Fruit fly (Drosophila melanogaster) whole organism, wandering third instar larva: ENCODE results near the gene rasp.

Experiments used
- Abd-B ChIP-seq: fragments of >200 bp; optimal IDR thresholded peaks from 2 replicates; lab custom pipeline; 2017; ENCODE audit warnings: missing biosample characterization, missing genetic modification characterization
- CG32264 ChIP-seq: fragments of 200-800 bp; sonication (Bioruptor generic); optimal IDR thresholded peaks from 2 replicates; lab custom pipeline; 2016; ENCODE audit warnings: missing biosample characterization, missing genetic modification characterization
- CG9705 ChIP-seq: fragments of 200-800 bp; sonication (Bioruptor generic); optimal IDR thresholded peaks from 2 replicates; lab custom pipeline; 2018; ENCODE audit warnings: missing biosample characterization, mild to moderate bottlenecking, missing genetic modification characterization
- CrebA ChIP-seq: fragments of 200-800 bp; sonication (Bioruptor generic); optimal IDR thresholded peaks from 2 replicates; lab custom pipeline; 2016; ENCODE audit warnings: missing biosample characterization, mild to moderate bottlenecking, missing genetic modification characterization, borderline replicate concordance
- Dfd ChIP-seq: fragments of >200 bp; optimal IDR thresholded peaks from 2 replicates; lab custom pipeline; 2017; ENCODE audit warnings: missing biosample characterization, missing genetic modification characterization
- Dif ChIP-seq: fragments of 200-275, 200-300 bp; sonication (Bioruptor generic); optimal IDR thresholded peaks from 2 replicates; lab custom pipeline; 2018; ENCODE audit warnings: missing biosample characterization, missing genetic modification characterization; ENCODE audit not compliant: partially characterized antibody
- GATAd ChIP-seq: sonication (Bioruptor generic); optimal IDR thresholded peaks from 2 replicates; lab custom pipeline; 2016; ENCODE audit warnings: missing biosample characterization, missing genetic modification characterization
- HLH106 ChIP-seq: fragments of 200-800 bp; optimal IDR thresholded peaks from 3 replicates; lab custom pipeline; 2019; ENCODE audit warnings: missing biosample characterization, mild to moderate bottlenecking, missing genetic modification characterization, moderate library complexity
- Hnf4 ChIP-seq: fragments of 200-800 bp; sonication (Bioruptor generic); optimal IDR thresholded peaks from 2 replicates; lab custom pipeline; 2016; ENCODE audit warnings: missing biosample characterization, mild to moderate bottlenecking, missing genetic modification characterization
- Hr78 ChIP-seq: fragments of >200 bp; optimal IDR thresholded peaks from 2 replicates; lab custom pipeline; 2017; ENCODE audit warnings: missing biosample characterization, missing genetic modification characterization
- Hr83 ChIP-seq: fragments of 200-300 bp; sonication (Bioruptor generic); optimal IDR thresholded peaks from 2 replicates; lab custom pipeline; 2016; ENCODE audit warnings: missing biosample characterization, mild to moderate bottlenecking, missing genetic modification characterization, moderate library complexity; ENCODE audit not compliant: poor library complexity, severe bottlenecking
- Jra ChIP-seq: sonication (Bioruptor generic); optimal IDR thresholded peaks from 2 replicates; lab custom pipeline; 2016; ENCODE audit warnings: missing biosample characterization, missing genetic modification characterization
- Mio ChIP-seq: sonication (Bioruptor generic); optimal IDR thresholded peaks from 2 replicates; lab custom pipeline; 2016; ENCODE audit warnings: missing biosample characterization, missing genetic modification characterization
- Myc ChIP-seq: fragments of >200 bp; optimal IDR thresholded peaks from 2 replicates; lab custom pipeline; 2017
- N ChIP-seq: fragments of >200 bp; optimal IDR thresholded peaks from 2 replicates; lab custom pipeline; 2018; ENCODE audit warnings: missing biosample characterization, missing external identifiers, missing genetic modification characterization
- OdsH ChIP-seq: fragments of 200-800 bp; sonication (Bioruptor generic); optimal IDR thresholded peaks from 2 replicates; lab custom pipeline; 2016; ENCODE audit warnings: missing biosample characterization, mild to moderate bottlenecking, missing genetic modification characterization
- Rel ChIP-seq, 2 experiments: fragments of 200-800 bp; sonication (Bioruptor generic) in 1 of 2; optimal IDR thresholded peaks; 2 replicates in 1 of 2; 3 replicates in 1 of 2; lab custom pipeline; 2016 to 2019; ENCODE audit warnings: mild to moderate bottlenecking in 2 of 2, missing biosample characterization in 2 of 2, missing genetic modification characterization in 2 of 2, moderate library complexity in 1 of 2
- Sp1 ChIP-seq: fragments of 200-800 bp; sonication (Bioruptor generic); optimal IDR thresholded peaks from 3 replicates; lab custom pipeline; 2019; ENCODE audit warnings: missing biosample characterization, mild to moderate bottlenecking, missing genetic modification characterization, moderate library complexity
- Vsx2 ChIP-seq: fragments of 200-300, 225-300 bp; sonication (Bioruptor generic); optimal IDR thresholded peaks from 2 replicates; lab custom pipeline; 2018; ENCODE audit warnings: missing biosample characterization, missing genetic modification characterization; ENCODE audit not compliant: partially characterized antibody
- br ChIP-seq: fragments of 200-800 bp; sonication (Bioruptor generic); optimal IDR thresholded peaks from 2 replicates; lab custom pipeline; 2016; ENCODE audit warnings: missing biosample characterization, missing genetic modification characterization
- brk ChIP-seq: fragments of 200-800 bp; sonication (Bioruptor generic); optimal IDR thresholded peaks from 2 replicates; lab custom pipeline; 2016; ENCODE audit warnings: missing biosample characterization, mild to moderate bottlenecking, missing genetic modification characterization
- dl ChIP-seq, 2 experiments: fragments of 175-275, 200-275 bp in 1 of 2; fragments of 200-275 bp in 1 of 2; sonication (Bioruptor generic); optimal IDR thresholded peaks; lab custom pipeline; 2018; ENCODE audit warnings: mild to moderate bottlenecking in 2 of 2, missing biosample characterization in 2 of 2, missing genetic modification characterization in 2 of 2, moderate library complexity in 2 of 2; ENCODE audit not compliant: partially characterized antibody in 2 of 2, insufficient read depth in 1 of 2
- dmrt93B ChIP-seq: fragments of 200-800 bp; sonication (Bioruptor generic); optimal IDR thresholded peaks from 2 replicates; lab custom pipeline; 2018; ENCODE audit warnings: missing biosample characterization, mild to moderate bottlenecking, missing genetic modification characterization
- dsf ChIP-seq: sonication (Bioruptor generic); optimal IDR thresholded peaks from 2 replicates; lab custom pipeline; 2016; ENCODE audit warnings: missing biosample characterization, missing genetic modification characterization, borderline replicate concordance
- ey ChIP-seq: fragments of 200-800 bp; sonication (Bioruptor generic); optimal IDR thresholded peaks from 2 replicates; lab custom pipeline; 2016; ENCODE audit warnings: missing biosample characterization, missing genetic modification characterization
- foxo ChIP-seq, 2 experiments: fragments of 200-800 bp; sonication (Bioruptor generic); optimal IDR thresholded peaks; 2 replicates in 1 of 2; 3 replicates in 1 of 2; lab custom pipeline; 2016 to 2017; ENCODE audit warnings: missing biosample characterization in 2 of 2, missing genetic modification characterization in 2 of 2
- fru ChIP-seq: fragments of 200-800 bp; sonication (Bioruptor generic); optimal IDR thresholded peaks from 3 replicates; lab custom pipeline; 2016; ENCODE audit warnings: missing biosample characterization, mild to moderate bottlenecking, missing genetic modification characterization
- h ChIP-seq: fragments of 200-800 bp; sonication (Bioruptor generic); optimal IDR thresholded peaks from 3 replicates; lab custom pipeline; 2016; ENCODE audit warnings: missing biosample characterization, mild to moderate bottlenecking, missing genetic modification characterization
- jim ChIP-seq: fragments of 175-275, 200-325 bp; sonication (Bioruptor generic); optimal IDR thresholded peaks from 2 replicates; lab custom pipeline; 2016; ENCODE audit warnings: missing biosample characterization, mild to moderate bottlenecking, missing genetic modification characterization
- lola ChIP-seq: fragments of >200 bp; optimal IDR thresholded peaks from 2 replicates; lab custom pipeline; 2017; ENCODE audit warnings: missing biosample characterization, missing genetic modification characterization
- pan ChIP-seq: fragments of >200 bp; optimal IDR thresholded peaks from 2 replicates; lab custom pipeline; 2017
- psq ChIP-seq: fragments of 200-800 bp; sonication (Bioruptor generic); optimal IDR thresholded peaks from 3 replicates; lab custom pipeline; 2017; ENCODE audit warnings: missing biosample characterization, mild to moderate bottlenecking, missing genetic modification characterization, moderate library complexity
- rgr ChIP-seq: fragments of 200-800 bp; sonication (Bioruptor generic); optimal IDR thresholded peaks from 3 replicates; lab custom pipeline; 2016; ENCODE audit warnings: missing biosample characterization, mild to moderate bottlenecking, missing genetic modification characterization
- sage ChIP-seq: fragments of 200-800 bp; sonication (Bioruptor generic); optimal IDR thresholded peaks from 2 replicates; lab custom pipeline; 2016; ENCODE audit warnings: missing biosample characterization, mild to moderate bottlenecking, missing genetic modification characterization
- sv ChIP-seq: fragments of 200-800 bp; sonication (Bioruptor generic); optimal IDR thresholded peaks from 3 replicates; lab custom pipeline; 2016; ENCODE audit warnings: missing biosample characterization, missing genetic modification characterization
- tai ChIP-seq: sonication (Bioruptor generic); optimal IDR thresholded peaks from 2 replicates; lab custom pipeline; 2016; ENCODE audit warnings: missing biosample characterization, missing genetic modification characterization
- usp ChIP-seq: fragments of >200 bp; optimal IDR thresholded peaks from 2 replicates; lab custom pipeline; 2017; ENCODE audit warnings: missing biosample characterization, missing genetic modification characterization
- woc ChIP-seq: sonication (Bioruptor generic); optimal IDR thresholded peaks from 2 replicates; lab custom pipeline; 2016; ENCODE audit warnings: missing biosample characterization, mild to moderate bottlenecking, missing genetic modification characterization

Gene rasp

DNA sequence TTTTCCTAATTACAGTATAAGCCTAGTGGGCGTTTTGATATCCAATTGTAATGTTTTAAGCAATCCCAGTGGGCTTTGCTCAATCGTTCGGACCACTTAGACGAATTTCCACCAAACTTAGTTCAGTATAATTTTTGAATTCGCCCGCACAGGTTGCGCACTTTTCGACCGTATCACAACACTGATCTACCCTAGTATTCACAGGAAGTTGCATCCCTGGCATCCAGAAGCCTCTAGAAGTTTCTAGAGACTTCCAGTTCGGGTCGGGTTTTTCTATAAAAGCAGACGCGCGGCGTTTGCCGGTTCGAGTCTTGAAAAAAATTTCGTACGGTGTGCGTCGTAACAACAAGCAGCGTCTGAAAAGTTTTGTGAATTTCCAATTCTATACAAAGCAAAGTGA lies 30.9 kb downstream of the rasp start, which contains the start of gene Hsp83:
TSS of gene Hsp83 (plus strand) at position 58 of the 400 bp plus-strand sequence.
- TF ChIP-seq GATAd (GFP tag; lab: Kevin White, UChicago) (no peak), HLH106 (tag; lab: Kevin White, UChicago) (peak; percentile 87), Vsx2 (GFP tag; lab: Kevin White, UChicago) (no peak), tai (no peak), Jra (peak; percentile 68), fru (GFP tag; lab: Kevin White, UChicago) (peak; percentile 95), N (GFP tag; lab: Kevin White, UChicago) (no peak), Dif (peak; percentile 27), Rel (GFP tag; optimal IDR thresholded peaks at IDR 0.05; lab: Kevin White, UChicago) (peak; percentile 81), Rel (tag; optimal IDR thresholded peaks at IDR 0.05; lab: Kevin White, UChicago) (peak; percentile 88), sv (GFP tag; lab: Kevin White, UChicago) (peak; percentile 85), dl (GFP tag; optimal IDR thresholded peaks at IDR 0.05; lab: Kevin White, UChicago; ENCODE audit: insufficient read depth in 1 of 2, partially characterized antibody in 2 of 2) (no peak), psq (GFP tag; lab: Kevin White, UChicago) (peak; percentile 80), sage (GFP tag; lab: Kevin White, UChicago) (peak; percentile 95), foxo (GFP tag; optimal IDR thresholded peaks at IDR 0.05; lab: Kevin White, UChicago) (peak; percentile 87 to 93), Hr78 (GFP tag; lab: Kevin White, UChicago) (no peak), lola (no peak), dsf (peak; percentile 78), Hr83 (peak; percentile 99), Hnf4 (GFP tag; lab: Kevin White, UChicago) (peak; percentile 92), Sp1 (peak; percentile 98), Dfd (no peak), brk (GFP tag; lab: Kevin White, UChicago) (peak; percentile 90), br (GFP tag; lab: Kevin White, UChicago) (peak; percentile 98), CrebA (GFP tag; lab: Kevin White, UChicago) (no peak), usp (no peak), woc (GFP tag; lab: Kevin White, UChicago) (peak; percentile 65), Myc (no peak), Mio (GFP tag; lab: Kevin White, UChicago) (peak; percentile 57), OdsH (peak; percentile 94), pan (lab: Kevin White, UChicago) (no peak), h (peak; percentile 96), ey (peak; percentile 80), CG32264 (peak; percentile 86), rgr (GFP tag; lab: Kevin White, UChicago) (peak; percentile 98), Abd-B (GFP tag; lab: Kevin White, UChicago) (no peak), jim (GFP tag; lab: Kevin White, UChicago) (no peak), CG9705 (GFP tag; lab: Kevin White, UChicago) (peak; percentile 94), dmrt93B (peak; percentile 90)
- TF ChIP-seq, all 38 proteins: peak for 24

DNA sequence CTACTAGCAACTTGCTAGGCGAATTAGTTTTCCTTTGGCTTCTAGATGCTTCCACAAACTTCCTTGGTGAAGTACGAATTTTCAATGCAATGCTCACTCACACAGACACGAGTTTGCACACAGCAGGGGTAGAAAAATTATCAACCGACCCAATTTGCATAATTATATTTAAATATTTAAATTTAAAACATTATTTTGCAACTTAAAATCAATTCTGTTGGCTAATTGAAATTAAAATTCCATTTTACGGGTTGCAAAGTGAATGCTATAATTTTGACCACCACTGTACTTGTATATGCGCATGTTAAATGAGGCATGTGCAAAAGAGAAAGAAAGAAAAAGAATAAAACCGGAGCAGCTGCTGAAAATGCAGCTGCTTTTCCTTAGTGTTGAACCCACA lies 32.1 kb downstream of the rasp start:
- TF ChIP-seq Jra = peak; percentile 85
- TF ChIP-seq Mio (GFP tag; lab: Kevin White, UChicago) = no peak
- peak; percentile 97 for TF ChIP-seq OdsH
- no peak for TF ChIP-seq tai
- peak; percentile 68 for TF ChIP-seq Hr83
- TF ChIP-seq dmrt93B = peak; percentile 84
- TF ChIP-seq fru (GFP tag; lab: Kevin White, UChicago) = peak; percentile 93
- no peak for TF ChIP-seq Myc
- no peak for TF ChIP-seq jim (GFP tag; lab: Kevin White, UChicago)
- peak; percentile 67 for TF ChIP-seq sv (GFP tag; lab: Kevin White, UChicago)
- TF ChIP-seq rgr (GFP tag; lab: Kevin White, UChicago) = peak; percentile 97
- no peak for TF ChIP-seq dl (GFP tag; optimal IDR thresholded peaks at IDR 0.05; lab: Kevin White, UChicago; ENCODE audit: insufficient read depth in 1 of 2, partially characterized antibody in 2 of 2)
- no peak for TF ChIP-seq Abd-B (GFP tag; lab: Kevin White, UChicago)
- TF ChIP-seq Dif = no peak
- peak; percentile 54 for TF ChIP-seq dsf
- peak; percentile 84 for TF ChIP-seq GATAd (GFP tag; lab: Kevin White, UChicago)
- TF ChIP-seq HLH106 (tag; lab: Kevin White, UChicago) = peak; percentile 94
- TF ChIP-seq br (GFP tag; lab: Kevin White, UChicago) = peak; percentile 92
- peak; percentile 95 for TF ChIP-seq Rel (GFP tag; optimal IDR thresholded peaks at IDR 0.05; lab: Kevin White, UChicago)
- TF ChIP-seq Rel (tag; optimal IDR thresholded peaks at IDR 0.05; lab: Kevin White, UChicago) = peak; percentile 81
- TF ChIP-seq ey = peak; percentile 88
- TF ChIP-seq CG9705 (GFP tag; lab: Kevin White, UChicago) = peak; percentile 25
- TF ChIP-seq N (GFP tag; lab: Kevin White, UChicago) = no peak
- TF ChIP-seq psq (GFP tag; lab: Kevin White, UChicago) = peak; percentile 95
- peak; percentile 55 to 97 for TF ChIP-seq foxo (GFP tag; optimal IDR thresholded peaks at IDR 0.05; lab: Kevin White, UChicago)
- no peak for TF ChIP-seq usp
- TF ChIP-seq Vsx2 (GFP tag; lab: Kevin White, UChicago) = no peak
- peak; percentile 90 for TF ChIP-seq Hnf4 (GFP tag; lab: Kevin White, UChicago)
- TF ChIP-seq Dfd = no peak
- peak; percentile 95 for TF ChIP-seq sage (GFP tag; lab: Kevin White, UChicago)
- peak; percentile 97 for TF ChIP-seq h
- peak; percentile 85 for TF ChIP-seq woc (GFP tag; lab: Kevin White, UChicago)
- peak; percentile 93 for TF ChIP-seq brk (GFP tag; lab: Kevin White, UChicago)
- TF ChIP-seq pan (lab: Kevin White, UChicago) = no peak
- no peak for TF ChIP-seq lola
- no peak for TF ChIP-seq Hr78 (GFP tag; lab: Kevin White, UChicago)
- peak; percentile 95 for TF ChIP-seq Sp1
- no peak for TF ChIP-seq CrebA (GFP tag; lab: Kevin White, UChicago)
- TF ChIP-seq CG32264 = peak; percentile 87
